Worm (Caenorhabditis elegans): ENCODE data around the gene F07A11.1.

Gene F07A11.1

DNA sequence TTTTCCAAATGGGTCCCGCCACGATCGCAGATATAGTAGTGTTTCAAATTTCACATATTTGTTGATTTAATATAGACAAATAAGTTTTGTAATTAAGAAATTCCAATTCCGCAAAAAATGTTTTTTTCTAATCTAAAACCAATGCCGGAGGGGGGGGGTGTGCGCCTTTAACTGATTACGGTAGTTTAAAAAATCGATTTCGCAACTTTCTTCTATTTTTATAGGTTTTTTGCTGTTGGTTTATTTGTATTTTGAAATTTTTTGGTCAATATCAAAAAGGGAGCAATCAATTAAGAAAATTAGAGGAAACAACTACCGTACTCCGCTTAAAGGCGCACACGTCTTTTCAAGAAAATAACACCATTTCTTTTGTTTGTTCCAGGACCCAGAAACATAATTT is 365 bp downstream of the F07A11.1 start:
- TF ChIP-seq unc-98 (GFP tag; IDR thresholded peaks at IDR 0.05) (no peak), mdl-1 (tag; optimal IDR thresholded peaks at IDR 0.05) (no peak), nhr-19 (GFP tag; conservative IDR thresholded peaks at IDR 0.05) (no peak), pqm-1 (tag; optimal IDR thresholded peaks at IDR 0.05) (no peak), unc-62 (GFP tag; optimal IDR thresholded peaks at IDR 0.05) (no peak), ztf-4 (tag; optimal IDR thresholded peaks at IDR 0.05) (no peak), ztf-11 (tag; optimal IDR thresholded peaks at IDR 0.05) (no peak), hlh-17 (GFP tag; optimal IDR thresholded peaks at IDR 0.05; ENCODE audit: borderline replicate concordance) (no peak), fkh-4 (tag; optimal IDR thresholded peaks at IDR 0.05; ENCODE audit: borderline replicate concordance) (no peak), ceh-90 (tag; optimal IDR thresholded peaks at IDR 0.05) (no peak), nhr-12 (tag; optimal IDR thresholded peaks at IDR 0.05) (no peak), xbp-1 (tag; optimal IDR thresholded peaks at IDR 0.05) (no peak), nhr-85 (tag) (no peak), zag-1 (tag; optimal IDR thresholded peaks at IDR 0.05) (no peak)

DNA sequence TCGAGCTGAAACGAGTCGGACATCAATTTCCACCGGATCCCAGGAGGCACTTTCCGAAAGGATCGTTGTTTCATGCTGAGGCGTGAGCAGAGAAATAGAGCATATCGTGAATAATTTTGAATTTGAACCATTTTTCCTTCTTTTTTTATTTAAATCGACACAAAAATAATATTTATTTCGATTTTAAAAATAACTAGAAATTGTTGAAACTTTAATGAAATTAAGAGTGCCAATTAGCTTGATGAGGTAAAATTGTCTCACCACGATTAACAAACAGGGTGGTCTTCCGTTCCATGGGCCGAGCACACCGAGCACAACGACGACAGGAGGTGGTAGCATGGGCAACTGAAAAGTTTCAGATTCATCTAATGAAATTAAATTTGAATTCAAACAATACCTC is 3.6 kb downstream of the F07A11.1 start:
- TF ChIP-seq fkh-4 (tag; optimal IDR thresholded peaks at IDR 0.05; ENCODE audit: borderline replicate concordance) (no peak), efl-1 (optimal IDR thresholded peaks at IDR 0.05) (no peak), efl-1 (GFP tag; optimal IDR thresholded peaks at IDR 0.05 in 1 of 2) (peak in 1 of 2 experiments; percentile 51)

DNA sequence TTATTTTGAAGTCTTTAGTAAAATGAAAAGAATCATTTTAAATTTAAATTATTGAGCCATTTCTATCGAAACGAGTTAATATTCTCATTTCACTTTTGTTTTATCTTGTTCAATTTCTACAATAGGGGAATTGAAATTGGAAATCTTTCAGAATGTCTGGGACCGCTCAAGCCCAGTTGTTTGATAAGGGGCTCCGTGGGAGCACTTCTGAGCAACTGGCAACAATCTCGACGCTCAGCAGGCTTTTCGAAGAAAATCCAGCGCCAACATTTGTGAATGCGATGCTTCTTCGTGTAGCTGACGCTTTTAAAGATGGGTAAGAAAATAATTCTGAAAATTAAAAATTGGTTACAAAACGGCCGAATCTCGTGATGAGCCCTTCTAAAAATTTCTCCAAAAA is 9.2 kb downstream of the F07A11.1 start, which contains the start of gene ints-7:
ints-7 (plus strand) TSS at position 152 of the 400 bp plus-strand sequence.
- TF ChIP-seq isw-1 (GFP tag; IDR thresholded peaks at IDR 0.05) (no peak), elt-2 (tag; optimal IDR thresholded peaks at IDR 0.05) (no peak), ceh-82 (tag; optimal IDR thresholded peaks at IDR 0.05) (no peak), unc-62 (GFP tag; optimal IDR thresholded peaks at IDR 0.05) (no peak), hlh-17 (GFP tag; optimal IDR thresholded peaks at IDR 0.05; ENCODE audit: borderline replicate concordance) (no peak), ceh-63 (GFP tag; optimal IDR thresholded peaks at IDR 0.05) (no peak), nhr-84 (tag; optimal IDR thresholded peaks at IDR 0.05) (no peak), ceh-88 (GFP tag; IDR thresholded peaks at IDR 0.05) (no peak), nhr-77 (tag; optimal IDR thresholded peaks at IDR 0.05) (no peak), egl-13 (tag; optimal IDR thresholded peaks at IDR 0.05) (no peak), lin-13 (GFP tag; optimal IDR thresholded peaks at IDR 0.05) (no peak), C16A3.4 (tag; optimal IDR thresholded peaks at IDR 0.05) (no peak)

DNA sequence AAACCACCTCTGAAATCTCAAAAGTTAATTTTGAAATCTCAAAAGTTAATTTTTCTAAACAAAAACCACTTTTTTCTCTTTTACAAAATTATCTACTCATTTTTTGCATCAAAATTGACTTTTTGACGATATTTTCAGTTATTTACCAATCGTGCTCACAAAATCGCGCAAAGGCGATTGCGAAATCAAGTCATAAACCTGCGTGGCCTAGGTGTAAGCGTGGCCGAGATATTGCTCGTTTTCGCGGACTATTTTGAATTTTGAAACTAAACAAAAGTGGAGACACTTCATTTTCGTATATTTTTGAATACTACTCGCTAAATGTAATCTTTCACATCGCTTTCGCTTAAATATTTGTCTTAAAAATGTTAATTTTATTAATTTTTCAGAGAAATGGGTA is 13.6 kb downstream of the F07A11.1 start, which contains the start of gene smc-6:
smc-6 (plus strand) TSS at position 390 of the 400 bp plus-strand sequence.
- peak; percentile 64 to 80 for TF ChIP-seq lin-35 (GFP tag; optimal IDR thresholded peaks at IDR 0.05)
- TF ChIP-seq skn-1 (tag; optimal IDR thresholded peaks at IDR 0.05), result peak; percentile 70
- TF ChIP-seq grh-1 (GFP tag; IDR thresholded peaks at IDR 0.05), result no peak
- TF ChIP-seq mdl-1 (tag; optimal IDR thresholded peaks at IDR 0.05), result peak in 1 of 2 experiments; percentile 19
- TF ChIP-seq unc-98 (GFP tag; IDR thresholded peaks at IDR 0.05), result no peak
- TF ChIP-seq dpl-1 (GFP tag; optimal IDR thresholded peaks at IDR 0.05), result peak; percentile 57 to 82 (median 74)
- TF ChIP-seq C16A3.4 (tag; optimal IDR thresholded peaks at IDR 0.05), result peak; percentile 4
- TF ChIP-seq lsy-2 (tag; optimal IDR thresholded peaks at IDR 0.05), result peak in 1 of 2 experiments; percentile 70
- TF ChIP-seq efl-1 (optimal IDR thresholded peaks at IDR 0.05), result peak; percentile 67 to 70
- TF ChIP-seq efl-1 (GFP tag; optimal IDR thresholded peaks at IDR 0.05 in 1 of 2), result peak; percentile 81 to 97
- TF ChIP-seq nhr-28 (tag; optimal IDR thresholded peaks at IDR 0.05), result no peak
- TF ChIP-seq nhr-47 (tag; optimal IDR thresholded peaks at IDR 0.05), result no peak
- TF ChIP-seq zip-4 (GFP tag; optimal IDR thresholded peaks at IDR 0.05), result peak; percentile 90
- no peak for TF ChIP-seq ztf-4 (tag; optimal IDR thresholded peaks at IDR 0.05)
- TF ChIP-seq ceh-82 (tag; optimal IDR thresholded peaks at IDR 0.05), result peak in 1 of 3 experiments; percentile 58
- TF ChIP-seq mab-9 (GFP tag; IDR thresholded peaks at IDR 0.05), result no peak
- peak; percentile 42 for TF ChIP-seq rnt-1 (tag; optimal IDR thresholded peaks at IDR 0.05)
- TF ChIP-seq isw-1 (GFP tag; IDR thresholded peaks at IDR 0.05), result peak; percentile 23; the same call in 1 of the 2 replicates
- no peak for TF ChIP-seq nhr-76 (tag; optimal IDR thresholded peaks at IDR 0.05)
- TF ChIP-seq fkh-8 (tag; optimal IDR thresholded peaks at IDR 0.05), result peak; percentile 5
- peak; percentile 33 for TF ChIP-seq lir-3 (tag; optimal IDR thresholded peaks at IDR 0.05; ENCODE audit: poor library complexity)
- peak; percentile 33 for TF ChIP-seq blmp-1 (tag; optimal IDR thresholded peaks at IDR 0.05)
- TF ChIP-seq fkh-10 (GFP tag; optimal IDR thresholded peaks at IDR 0.05), result no peak
- TF ChIP-seq lin-15B (tag; optimal IDR thresholded peaks at IDR 0.05), result peak; percentile 47
- peak; percentile 49 for TF ChIP-seq ceh-90 (tag; optimal IDR thresholded peaks at IDR 0.05)
- peak; percentile 43 for TF ChIP-seq mep-1 (tag; optimal IDR thresholded peaks at IDR 0.05)
- no peak for TF ChIP-seq fkh-4 (tag; optimal IDR thresholded peaks at IDR 0.05; ENCODE audit: borderline replicate concordance)

Data from whole organism, L1 larva.